Worm (Caenorhabditis elegans) whole organism, midembryonic: Measurements from ENCODE around the gene F35C5.12.

ENCODE experiments used
- T22C8.4 ChIP-seq: fragments of 200-800 bp; sonication (Bioruptor generic); IDR thresholded peaks from 2 replicates; pipeline ENCODE4 v1.3.6; 2022; ENCODE audit warnings: missing genetic modification characterization, missing compliant biosample characterization
- cog-1 ChIP-seq: sonication (generic microtip); optimal IDR thresholded peaks from 2 replicates; lab custom pipeline; 2016; ENCODE audit warnings: missing genetic modification characterization, missing compliant biosample characterization
- flt-1 ChIP-seq: fragments of 200-800 bp; sonication (Bioruptor generic); IDR thresholded peaks from 2 replicates; pipeline ENCODE4 v1.3.6; 2022; ENCODE audit warnings: missing genetic modification characterization, missing compliant biosample characterization
- med-1 ChIP-seq: sonication (generic microtip); optimal IDR thresholded peaks from 2 replicates; lab custom pipeline; 2017; ENCODE audit warnings: missing genetic modification characterization, mild to moderate bottlenecking, missing compliant biosample characterization, antibody characterized with exemption, missing genetic modification reagents; ENCODE audit not compliant: insufficient read depth
- ref-1 ChIP-seq: fragments of 200-800 bp; sonication (Bioruptor generic); conservative IDR thresholded peaks from 2 replicates; pipeline ENCODE4 v1.3.6; 2022; ENCODE audit warnings: missing genetic modification reagents, missing genetic modification characterization, missing compliant biosample characterization
- tab-1 ChIP-seq: fragments of 200-800 bp; sonication (Bioruptor generic); IDR thresholded peaks from 2 replicates; pipeline ENCODE4 v1.3.6; 2022; ENCODE audit warnings: missing genetic modification characterization, missing compliant biosample characterization
- ztf-29 ChIP-seq: fragments of 200-800 bp; sonication (Bioruptor generic); IDR thresholded peaks from 2 replicates; pipeline ENCODE4 v1.3.6; 2022; ENCODE audit warnings: missing genetic modification reagents, missing genetic modification characterization, missing compliant biosample characterization

DNA sequence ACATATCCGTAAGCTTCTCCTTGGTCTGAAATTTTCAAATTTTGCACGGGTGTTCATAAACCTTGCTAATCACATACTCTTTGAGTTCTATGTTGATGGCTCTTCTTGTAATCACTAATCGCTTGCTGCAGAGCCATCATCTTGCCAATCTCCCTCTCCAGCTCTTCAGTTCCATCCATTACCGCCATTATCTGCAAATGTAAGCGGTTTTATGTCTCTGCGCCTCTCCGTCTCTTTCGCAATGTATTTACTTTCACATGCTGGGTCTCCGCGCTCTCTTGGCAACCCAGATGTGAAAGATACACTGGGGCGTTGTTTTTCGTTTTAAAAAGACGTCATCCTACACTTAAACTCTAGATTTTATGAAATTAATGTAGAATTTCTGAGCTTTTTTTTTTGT lies 38.9 kb upstream of the F35C5.12 start:
- TF ChIP-seq flt-1 (GFP tag; lab: Robert Waterston, UW) = no peak
- TF ChIP-seq cog-1 (tag; lab: Kevin White, UChicago) = peak; percentile 16
- no peak for TF ChIP-seq ztf-29 (GFP tag; lab: Robert Waterston, UW)
- TF ChIP-seq tab-1 (GFP tag; lab: Robert Waterston, UW) = no peak
- TF ChIP-seq T22C8.4 (GFP tag; lab: Robert Waterston, UW) = no peak
- no peak for TF ChIP-seq med-1
- TF ChIP-seq ref-1 (GFP tag; lab: Robert Waterston, UW) = no peak
